Worm (Caenorhabditis elegans) whole organism, mixed stage, embryonic: ENCODE data around the gene F23A7.3.

ENCODE experiments used
- blmp-1 ChIP-seq: fragments of 150-350 bp; optimal IDR thresholded peaks from 2 replicates; lab custom pipeline; 2014; ENCODE audit warnings: missing biosample characterization, missing genetic modification characterization
- ces-1 ChIP-seq: fragments of 150-350 bp; optimal IDR thresholded peaks from 2 replicates; lab custom pipeline; 2014; ENCODE audit warnings: missing biosample characterization, missing genetic modification reagents, missing genetic modification characterization
- flh-1 ChIP-seq: fragments of 200-800 bp; sonication (Bioruptor generic); optimal IDR thresholded peaks from 2 replicates; lab custom pipeline; 2018; ENCODE audit warnings: mild to moderate bottlenecking, missing genetic modification characterization, moderate library complexity, missing compliant biosample characterization
- lsy-2 ChIP-seq: fragments of 150-350 bp; optimal IDR thresholded peaks from 2 replicates; lab custom pipeline; 2014; ENCODE audit warnings: missing biosample characterization, missing genetic modification characterization
- mep-1 ChIP-seq: fragments of 150-350 bp; optimal IDR thresholded peaks from 2 replicates; lab custom pipeline; 2017; ENCODE audit warnings: missing biosample characterization, missing genetic modification reagents, missing genetic modification characterization, inconsistent platforms
- nhr-12 ChIP-seq: fragments of 150-350 bp; optimal IDR thresholded peaks from 2 replicates; lab custom pipeline; 2014; ENCODE audit warnings: missing biosample characterization, missing genetic modification characterization
- nhr-237 ChIP-seq: fragments of 150-350 bp; optimal IDR thresholded peaks from 2 replicates; lab custom pipeline; 2014; ENCODE audit warnings: missing biosample characterization, missing genetic modification characterization
- snpc-4 ChIP-seq: fragments of 150-350 bp; optimal IDR thresholded peaks from 2 replicates; lab custom pipeline; 2014; ENCODE audit warnings: missing biosample characterization, missing genetic modification characterization
- unc-120 ChIP-seq: sonication (generic microtip); optimal IDR thresholded peaks from 2 replicates; lab custom pipeline; 2017; ENCODE audit warnings: missing genetic modification characterization, missing compliant biosample characterization; ENCODE audit not compliant: poor library complexity, severe bottlenecking

ce11 chrX:16240626-16241025, 20.8 kb downstream of the F23A7.3 start:
- TF ChIP-seq ces-1 (GFP tag; lab: Kevin White, UChicago) (no peak), nhr-237 (tag; lab: Kevin White, UChicago) (no peak), blmp-1 (tag; lab: Kevin White, UChicago) (no peak), unc-120 (tag; lab: Kevin White, UChicago) (no peak), snpc-4 (no peak), mep-1 (no peak), lsy-2 (no peak), flh-1 (GFP tag; lab: Kevin White, UChicago) (no peak), nhr-12 (no peak)
